Fruit fly (Drosophila melanogaster) whole organism, embryonic: Measurements from ENCODE around the gene CG7011.

ENCODE experiments used
- BtbVII ChIP-seq: fragments of 200-800 bp; sonication (Bioruptor generic); optimal IDR thresholded peaks from 3 replicates; lab custom pipeline; 2017; ENCODE audit warnings: missing biosample characterization, mild to moderate bottlenecking, missing genetic modification characterization
- CG10209 ChIP-seq: fragments of 200-800 bp; sonication (Bioruptor generic); optimal IDR thresholded peaks from 3 replicates; lab custom pipeline; 2017; ENCODE audit warnings: missing biosample characterization, mild to moderate bottlenecking, missing genetic modification characterization, missing genetic modification reagents
- CG11504 ChIP-seq: fragments of 200-800 bp; sonication (Bioruptor generic); optimal IDR thresholded peaks from 3 replicates; lab custom pipeline; 2019; ENCODE audit warnings: missing biosample characterization, mild to moderate bottlenecking, missing genetic modification characterization, moderate library complexity
- CG11696 ChIP-seq: fragments of 200-800 bp; sonication (Bioruptor generic); IDR thresholded peaks from 2 replicates; pipeline ENCODE4 v1.3.6; 2022; ENCODE audit warnings: missing biosample characterization, missing genetic modification characterization
- CG13123 ChIP-seq: fragments of 200-800 bp; sonication (Bioruptor generic); optimal IDR thresholded peaks from 2 replicates; lab custom pipeline; 2016; ENCODE audit warnings: missing biosample characterization, missing genetic modification characterization
- CG13624 ChIP-seq: fragments of 200-800 bp; sonication (Bioruptor generic); optimal IDR thresholded peaks from 2 replicates; lab custom pipeline; 2016; ENCODE audit warnings: missing biosample characterization, missing genetic modification characterization
- CG14860 ChIP-seq: fragments of 200-800 bp; sonication (Bioruptor generic); IDR thresholded peaks from 3 replicates; pipeline ENCODE4 v1.3.6; 2022; ENCODE audit warnings: missing biosample characterization, missing genetic modification characterization; ENCODE audit not compliant: partially characterized antibody
- CG15514 ChIP-seq: fragments of 200-800 bp; sonication (Bioruptor generic); optimal IDR thresholded peaks from 3 replicates; lab custom pipeline; 2017; ENCODE audit warnings: missing biosample characterization, missing genetic modification characterization, mild to moderate bottlenecking, moderate library complexity, missing genetic modification reagents
- CG17359 ChIP-seq: fragments of 200-800 bp; sonication (Bioruptor generic); optimal IDR thresholded peaks from 3 replicates; lab custom pipeline; 2018; ENCODE audit warnings: missing biosample characterization, mild to moderate bottlenecking, missing genetic modification characterization, moderate library complexity
- CG17385 ChIP-seq: fragments of 200-800 bp; sonication (Bioruptor generic); optimal IDR thresholded peaks from 3 replicates; lab custom pipeline; 2018; ENCODE audit warnings: missing biosample characterization, mild to moderate bottlenecking, missing genetic modification characterization
- CG2678 ChIP-seq: fragments of 200-800 bp; sonication (Bioruptor generic); optimal IDR thresholded peaks from 3 replicates; lab custom pipeline; 2019; ENCODE audit warnings: missing biosample characterization, mild to moderate bottlenecking, missing genetic modification characterization, moderate library complexity
- CG2875 ChIP-seq: fragments of 200-800 bp; sonication (Bioruptor generic); optimal IDR thresholded peaks from 2 replicates; lab custom pipeline; 2017; ENCODE audit warnings: missing biosample characterization, mild to moderate bottlenecking, missing genetic modification characterization, missing genetic modification reagents
- CG30403 ChIP-seq: fragments of 200-800 bp; sonication (Bioruptor generic); optimal IDR thresholded peaks from 3 replicates; lab custom pipeline; 2016; ENCODE audit warnings: missing biosample characterization, missing genetic modification characterization
- CG30431 ChIP-seq: fragments of 200-800 bp; sonication (Bioruptor generic); optimal IDR thresholded peaks from 2 replicates; lab custom pipeline; 2017; ENCODE audit warnings: missing biosample characterization, missing genetic modification characterization
- CG3065 ChIP-seq: fragments of 200-800 bp; sonication (Bioruptor generic); optimal IDR thresholded peaks from 2 replicates; lab custom pipeline; 2016; ENCODE audit warnings: missing biosample characterization, missing genetic modification characterization
- CG31388 ChIP-seq: fragments of 200-800 bp; sonication (Bioruptor generic); optimal IDR thresholded peaks from 2 replicates; lab custom pipeline; 2016; ENCODE audit warnings: missing biosample characterization, missing genetic modification characterization
- CG3163 ChIP-seq: fragments of 200-800 bp; sonication (Bioruptor generic); optimal IDR thresholded peaks from 3 replicates; lab custom pipeline; 2016; ENCODE audit warnings: missing biosample characterization, missing genetic modification characterization
- CG32767 ChIP-seq: fragments of 200-800 bp; sonication (Bioruptor generic); IDR thresholded peaks from 2 replicates; pipeline ENCODE4 v1.3.6; 2022; ENCODE audit warnings: missing biosample characterization, missing genetic modification characterization
- CG4404 ChIP-seq: fragments of 200-800 bp; sonication (Bioruptor generic); IDR thresholded peaks from 2 replicates; pipeline ENCODE4 v1.3.6; 2022; ENCODE audit warnings: missing biosample characterization, missing genetic modification characterization
- CG4730 ChIP-seq: fragments of 200-800 bp; sonication (Bioruptor generic); IDR thresholded peaks from 2 replicates; pipeline ENCODE4 v1.3.6; 2022; ENCODE audit warnings: missing biosample characterization, missing genetic modification characterization
- CG6254 ChIP-seq: fragments of 200-800 bp; sonication (Bioruptor generic); optimal IDR thresholded peaks from 3 replicates; lab custom pipeline; 2017; ENCODE audit warnings: mild to moderate bottlenecking, missing biosample characterization, missing genetic modification reagents, missing genetic modification characterization
- CG6689 ChIP-seq: fragments of 200-800 bp; sonication (Bioruptor generic); IDR thresholded peaks from 2 replicates; pipeline ENCODE4 v1.3.6; 2022; ENCODE audit warnings: missing biosample characterization, missing genetic modification characterization
- CG8281 ChIP-seq: fragments of 200-800 bp; sonication (Bioruptor generic); optimal IDR thresholded peaks from 2 replicates; lab custom pipeline; 2018; ENCODE audit warnings: missing biosample characterization, mild to moderate bottlenecking, missing genetic modification characterization, moderate library complexity
- CG8765 ChIP-seq: fragments of 200-800 bp; sonication (Bioruptor generic); IDR thresholded peaks from 2 replicates; pipeline ENCODE4 v1.3.6; 2022; ENCODE audit warnings: missing biosample characterization, missing genetic modification characterization
- CG9817 ChIP-seq: fragments of 200-800 bp; sonication (Bioruptor generic); optimal IDR thresholded peaks from 2 replicates; lab custom pipeline; 2018; ENCODE audit warnings: missing biosample characterization, mild to moderate bottlenecking, missing genetic modification characterization, moderate library complexity
- Deaf1 ChIP-seq: fragments of 200-800 bp; optimal IDR thresholded peaks from 3 replicates; lab custom pipeline; 2019; ENCODE audit warnings: missing biosample characterization, mild to moderate bottlenecking, missing genetic modification characterization, moderate library complexity
- Dip2 ChIP-seq: fragments of 200-800 bp; sonication (Bioruptor generic); IDR thresholded peaks from 2 replicates; pipeline ENCODE4 v1.3.6; 2022; ENCODE audit warnings: missing biosample characterization, missing genetic modification characterization
- Gug ChIP-seq: fragments of 200-800 bp; sonication (Bioruptor generic); IDR thresholded peaks from 4 replicates; pipeline ENCODE4 v1.3.6; 2022; ENCODE audit warnings: missing biosample characterization, missing genetic modification characterization
- Meics ChIP-seq: fragments of 200-800 bp; sonication (Bioruptor generic); optimal IDR thresholded peaks from 2 replicates; lab custom pipeline; 2017; ENCODE audit warnings: missing biosample characterization, mild to moderate bottlenecking, missing genetic modification characterization
- Nf-YC ChIP-seq: fragments of 200-800 bp; optimal IDR thresholded peaks from 3 replicates; lab custom pipeline; 2019; ENCODE audit warnings: missing biosample characterization, mild to moderate bottlenecking, missing genetic modification characterization, moderate library complexity
- Sin3A ChIP-seq: fragments of >200 bp; optimal IDR thresholded peaks from 2 replicates; lab custom pipeline; 2018
- Sry-β ChIP-seq: fragments of 200-800 bp; sonication (Bioruptor generic); optimal IDR thresholded peaks from 2 replicates; lab custom pipeline; 2018; ENCODE audit warnings: missing biosample characterization, mild to moderate bottlenecking, missing genetic modification characterization, moderate library complexity
- YL-1 ChIP-seq: fragments of 200-800 bp; sonication (Bioruptor generic); optimal IDR thresholded peaks from 3 replicates; lab custom pipeline; 2017; ENCODE audit warnings: missing biosample characterization, mild to moderate bottlenecking, missing genetic modification characterization
- bigmax ChIP-seq: fragments of 200-800 bp; sonication (Bioruptor generic); optimal IDR thresholded peaks from 2 replicates; lab custom pipeline; 2018; ENCODE audit warnings: missing biosample characterization, mild to moderate bottlenecking, missing genetic modification characterization
- cg ChIP-seq: fragments of 200-800 bp; sonication (Bioruptor generic); optimal IDR thresholded peaks from 3 replicates; lab custom pipeline; 2019; ENCODE audit warnings: missing biosample characterization, mild to moderate bottlenecking, missing genetic modification characterization, moderate library complexity
- crp ChIP-seq, 2 experiments: fragments of 200-800 bp; sonication (Bioruptor generic); optimal IDR thresholded peaks; 2 replicates in 1 of 2; 3 replicates in 1 of 2; lab custom pipeline; 2017; ENCODE audit warnings: missing biosample characterization in 2 of 2, missing genetic modification characterization in 2 of 2, mild to moderate bottlenecking in 1 of 2, moderate library complexity in 1 of 2
- dimm ChIP-seq: fragments of 200-800 bp; sonication (Bioruptor generic); IDR thresholded peaks from 2 replicates; pipeline ENCODE4 v1.3.6; 2022; ENCODE audit warnings: missing biosample characterization, missing genetic modification characterization
- gfzf ChIP-seq: fragments of 200-800 bp; sonication (Bioruptor generic); optimal IDR thresholded peaks from 2 replicates; lab custom pipeline; 2016; ENCODE audit warnings: missing biosample characterization, mild to moderate bottlenecking, missing genetic modification characterization, moderate library complexity
- maf-S ChIP-seq: fragments of 200-800 bp; sonication (Bioruptor generic); optimal IDR thresholded peaks from 2 replicates; lab custom pipeline; 2016; ENCODE audit warnings: missing biosample characterization, missing genetic modification characterization
- nau ChIP-seq: fragments of 200-800 bp; sonication (Bioruptor generic); optimal IDR thresholded peaks from 3 replicates; lab custom pipeline; 2017; ENCODE audit warnings: missing biosample characterization, mild to moderate bottlenecking, missing genetic modification characterization, missing genetic modification reagents
- nerfin-1 ChIP-seq: fragments of 200-800 bp; sonication (Bioruptor generic); optimal IDR thresholded peaks from 3 replicates; lab custom pipeline; 2019; ENCODE audit warnings: missing biosample characterization, mild to moderate bottlenecking, missing genetic modification characterization, moderate library complexity
- org-1 ChIP-seq: fragments of 200-800 bp; sonication (Bioruptor generic); optimal IDR thresholded peaks from 2 replicates; lab custom pipeline; 2017; ENCODE audit warnings: missing biosample characterization, missing genetic modification characterization
- p53 ChIP-seq: fragments of 200-800 bp; sonication (Bioruptor generic); optimal IDR thresholded peaks from 2 replicates; lab custom pipeline; 2016; ENCODE audit warnings: missing biosample characterization, missing genetic modification characterization
- pb ChIP-seq: fragments of 200-800 bp; sonication (Bioruptor generic); optimal IDR thresholded peaks from 3 replicates; lab custom pipeline; 2016; ENCODE audit warnings: missing biosample characterization, missing genetic modification characterization
- pnt ChIP-seq: fragments of 200-800 bp; sonication (Bioruptor generic); optimal IDR thresholded peaks from 3 replicates; lab custom pipeline; 2016; ENCODE audit warnings: missing biosample characterization, missing genetic modification characterization
- sug ChIP-seq: fragments of 200-800 bp; optimal IDR thresholded peaks from 2 replicates; lab custom pipeline; 2019; ENCODE audit warnings: missing biosample characterization, mild to moderate bottlenecking, missing genetic modification characterization, moderate library complexity
- unc-4 ChIP-seq: fragments of 200-800 bp; sonication (Bioruptor generic); IDR thresholded peaks from 2 replicates; pipeline ENCODE4 v1.3.6; 2022; ENCODE audit warnings: missing biosample characterization, missing genetic modification characterization; ENCODE audit not compliant: partially characterized antibody
- wek ChIP-seq: fragments of 200-800 bp; sonication (Bioruptor generic); optimal IDR thresholded peaks from 3 replicates; lab custom pipeline; 2018; ENCODE audit warnings: missing biosample characterization, mild to moderate bottlenecking, missing genetic modification characterization, moderate library complexity
- zfh1 ChIP-seq: fragments of 200-800 bp; sonication (Bioruptor generic); IDR thresholded peaks from 3 replicates; pipeline ENCODE4 v1.3.6; 2022; ENCODE audit warnings: missing biosample characterization, missing genetic modification characterization

The CG7011 gene

DNA sequence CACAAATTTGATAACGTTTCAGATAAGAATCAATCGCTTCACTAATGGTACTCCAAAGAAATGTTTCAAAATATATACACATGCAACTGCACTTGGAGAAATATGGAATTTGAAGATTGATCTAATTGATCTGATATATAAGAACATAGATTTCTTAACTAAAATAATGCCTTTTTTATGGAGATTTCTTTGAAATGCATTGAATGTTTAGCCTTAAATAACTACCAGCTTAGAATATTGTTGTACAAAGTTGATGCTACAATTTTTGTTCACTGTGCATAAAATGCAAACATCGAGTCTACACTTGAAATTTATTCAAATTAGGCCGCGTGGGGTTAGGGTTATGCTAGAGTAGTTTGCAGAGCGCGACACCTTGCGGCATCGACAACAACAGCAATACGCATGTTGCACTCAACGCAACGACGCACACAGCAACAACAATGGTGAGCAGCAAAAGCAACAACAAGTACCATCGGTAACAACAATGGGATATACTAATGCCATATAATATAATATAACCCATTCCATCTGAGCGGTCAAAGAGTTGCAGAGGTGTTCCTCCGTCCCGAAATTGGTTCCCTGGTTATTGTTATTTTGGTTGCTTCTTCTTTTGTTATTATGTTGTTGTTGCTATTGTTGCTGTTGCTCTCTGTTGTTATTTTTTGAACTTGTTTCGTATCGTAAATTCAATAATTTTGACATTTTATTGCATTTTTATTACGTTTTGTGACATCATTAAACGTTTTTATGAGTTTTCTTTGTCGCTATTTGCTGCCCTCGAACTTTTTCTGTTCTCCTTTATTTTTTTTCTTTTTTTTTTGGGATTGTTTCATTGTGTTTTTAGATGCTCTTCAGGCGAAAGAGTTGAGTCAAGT, 36.0 kb upstream of the CG7011 start (continued):
- TF ChIP-seq Nf-YC (tag; lab: Kevin White, UChicago), result no peak
- TF ChIP-seq CG2678 (tag; lab: Kevin White, UChicago), result peak; percentile 19
- no peak for TF ChIP-seq bigmax (GFP tag; lab: Kevin White, UChicago)
- TF ChIP-seq CG9817 (tag; lab: Kevin White, UChicago), result no peak
- peak; percentile 44; the same call in 1 of the 2 replicates for TF ChIP-seq CG6689 (GFP tag; lab: Robert Waterston, UW)
- TF ChIP-seq Deaf1 (tag; lab: Kevin White, UChicago), result no peak
- TF ChIP-seq Gug (GFP tag; lab: Robert Waterston, UW), result 0 out of 4 replicates have a peak, but pooled peaks have one; percentile 3
- TF ChIP-seq CG3065 (GFP tag; lab: Kevin White, UChicago), result no peak
- no peak for TF ChIP-seq unc-4 (GFP tag; lab: Robert Waterston, UW)
- peak; percentile 30; the same call in 1 of the 2 replicates for TF ChIP-seq CG4730
- no peak for TF ChIP-seq CG8765 (GFP tag; lab: Robert Waterston, UW)
- TF ChIP-seq CG17385 (GFP tag; lab: Kevin White, UChicago), result no peak
- TF ChIP-seq CG31388, result no peak
- no peak for TF ChIP-seq CG14860 (GFP tag; lab: Robert Waterston, UW)
- no peak for TF ChIP-seq maf-S (GFP tag; lab: Kevin White, UChicago)
- TF ChIP-seq CG15514, result no peak
- peak; percentile 37 for TF ChIP-seq CG17359 (tag; lab: Kevin White, UChicago)
- peak; percentile 43 for TF ChIP-seq CG2875 (GFP tag; lab: Kevin White, UChicago)
- TF ChIP-seq CG30403 (GFP tag; lab: Kevin White, UChicago), result peak; percentile 5
- no peak for TF ChIP-seq pb
- no peak for TF ChIP-seq nau
- no peak for TF ChIP-seq Sry-β (GFP tag; lab: Kevin White, UChicago)
- TF ChIP-seq pnt (GFP tag; lab: Kevin White, UChicago), result no peak
- no peak for TF ChIP-seq gfzf (GFP tag; lab: Kevin White, UChicago)
- no peak for TF ChIP-seq CG10209 (GFP tag; lab: Kevin White, UChicago)
- TF ChIP-seq CG30431 (GFP tag; lab: Kevin White, UChicago), result peak; percentile 7
- TF ChIP-seq sug (tag; lab: Kevin White, UChicago), result no peak
- peak; percentile 50; the same call in 1 of the 3 replicates for TF ChIP-seq zfh1 (GFP tag; lab: Robert Waterston, UW)
- TF ChIP-seq CG6254, result peak; percentile 11
- no peak for TF ChIP-seq org-1 (GFP tag; lab: Kevin White, UChicago)
- TF ChIP-seq CG3163 (GFP tag; lab: Kevin White, UChicago), result no peak
- TF ChIP-seq CG4404 (GFP tag; lab: Robert Waterston, UW), result no peak
- no peak for TF ChIP-seq cg (GFP tag; lab: Kevin White, UChicago)
- TF ChIP-seq YL-1 (GFP tag; lab: Kevin White, UChicago), result no peak
- TF ChIP-seq Sin3A (lab: Kevin White, UChicago), result no peak
- TF ChIP-seq CG32767 (GFP tag; lab: Robert Waterston, UW), result no peak
- TF ChIP-seq p53, result no peak
- TF ChIP-seq wek (GFP tag; lab: Kevin White, UChicago), result no peak
- no peak for TF ChIP-seq crp (GFP tag; optimal IDR thresholded peaks at IDR 0.05; lab: Kevin White, UChicago)
- peak; percentile 37 for TF ChIP-seq CG11504 (tag; lab: Kevin White, UChicago)
- no peak for TF ChIP-seq CG11696 (GFP tag; lab: Robert Waterston, UW)
- TF ChIP-seq Dip2 (GFP tag; lab: Robert Waterston, UW), result no peak
- no peak for TF ChIP-seq CG13624 (GFP tag; lab: Kevin White, UChicago)
- no peak for TF ChIP-seq nerfin-1 (tag; lab: Kevin White, UChicago)
- TF ChIP-seq BtbVII (GFP tag; lab: Kevin White, UChicago), result no peak
- no peak for TF ChIP-seq CG8281 (tag; lab: Kevin White, UChicago)
- TF ChIP-seq CG13123, result no peak
- no peak for TF ChIP-seq dimm (GFP tag; lab: Robert Waterston, UW)
- TF ChIP-seq Meics (GFP tag; lab: Kevin White, UChicago), result no peak
